Fruit fly (Drosophila melanogaster): Measurements from ENCODE around the gene CG15522.

DNA sequence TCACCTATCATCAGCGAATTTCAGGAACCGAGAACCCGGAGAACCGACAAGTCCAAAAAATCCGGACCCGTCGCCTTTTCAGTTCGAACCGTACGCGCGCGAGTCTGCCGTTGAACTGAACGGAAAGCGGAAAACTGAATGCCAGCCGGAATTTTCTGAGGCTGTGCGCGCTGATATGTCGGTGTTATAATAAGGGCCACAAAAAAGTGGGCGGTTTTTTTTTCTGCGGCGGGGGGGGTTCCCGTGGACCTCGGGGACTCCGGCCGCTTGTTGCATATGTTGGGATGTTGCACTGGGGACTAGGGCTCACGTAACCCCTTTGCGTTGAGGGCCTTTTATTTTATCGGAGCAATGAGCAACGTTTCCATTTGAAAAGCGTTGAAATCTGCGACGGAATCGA lies 42.3 kb downstream of the CG15522 start, which contains the start of gene TkR99D:
- TF ChIP-seq Sin3A (optimal IDR thresholded peaks at IDR 0.05) (no peak), h (optimal IDR thresholded peaks at IDR 0.05) (no peak), psq (optimal IDR thresholded peaks at IDR 0.05) (no peak), ttk (optimal IDR thresholded peaks at IDR 0.05) (no peak), Myc (optimal IDR thresholded peaks at IDR 0.05) (no peak)

Measured in Kc167 (cell line).